Fruit fly (Drosophila melanogaster): ENCODE measurements around the gene CG32365.

CG32365 gene

DNA sequence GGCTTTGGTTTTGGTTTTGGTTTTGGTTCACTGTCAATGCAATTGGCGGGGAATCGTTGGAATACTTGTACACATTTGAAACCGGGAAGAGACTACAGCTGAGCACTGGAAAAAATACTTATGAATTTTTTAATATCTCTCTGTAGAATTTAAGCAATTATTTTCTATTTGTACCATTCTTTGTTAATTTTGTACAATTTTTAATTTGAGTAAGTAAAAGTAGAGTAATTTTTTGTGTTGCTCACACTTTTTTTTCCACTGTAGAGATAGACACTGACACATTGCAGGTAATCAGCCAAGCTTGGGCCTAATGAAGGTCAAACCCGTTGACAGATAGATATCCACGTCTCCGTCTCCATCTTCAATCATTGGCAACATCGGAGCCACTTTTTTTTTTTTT lies 14.5 kb downstream of the CG32365 start (continued):
- no peak for TF ChIP-seq CG4707 (GFP tag; optimal IDR thresholded peaks at IDR 0.05)
- peak; percentile 52; the same call in 1 of the 3 replicates for TF ChIP-seq CG11695 (GFP tag; IDR thresholded peaks at IDR 0.05)
- no peak for TF ChIP-seq Gsc (GFP tag; IDR thresholded peaks at IDR 0.05)
- no peak for TF ChIP-seq Rx (GFP tag; IDR thresholded peaks at IDR 0.05)
- TF ChIP-seq CG31224 (GFP tag; IDR thresholded peaks at IDR 0.05), result no peak
- no peak for TF ChIP-seq CG33557 (GFP tag; optimal IDR thresholded peaks at IDR 0.05)
- TF ChIP-seq pros (GFP tag; optimal IDR thresholded peaks at IDR 0.05), result no peak
- TF ChIP-seq CG12942 (GFP tag; optimal IDR thresholded peaks at IDR 0.05), result no peak
- peak; percentile 60; the same call in 1 of the 3 replicates for TF ChIP-seq so (GFP tag; IDR thresholded peaks at IDR 0.05)
- TF ChIP-seq CG3065 (GFP tag; optimal IDR thresholded peaks at IDR 0.05), result no peak
- TF ChIP-seq tna (GFP tag; IDR thresholded peaks at IDR 0.05; ENCODE audit: partially characterized antibody), result no peak
- peak in 1 of 2 experiments; percentile 20 for TF ChIP-seq chif (GFP tag; optimal IDR thresholded peaks at IDR 0.05)
- TF ChIP-seq CG9932 (GFP tag; IDR thresholded peaks at IDR 0.05), result no peak
- TF ChIP-seq nerfin-1 (tag; optimal IDR thresholded peaks at IDR 0.05), result no peak
- no peak for TF ChIP-seq CG13894 (tag; optimal IDR thresholded peaks at IDR 0.05)
- no peak for TF ChIP-seq Hsf (GFP tag; optimal IDR thresholded peaks at IDR 0.05)
- no peak for TF ChIP-seq CG6654 (GFP tag; optimal IDR thresholded peaks at IDR 0.05)
- no peak for TF ChIP-seq Rfx (GFP tag; IDR thresholded peaks at IDR 0.05)
- no peak for TF ChIP-seq CG9817 (tag; optimal IDR thresholded peaks at IDR 0.05)
- TF ChIP-seq z (GFP tag; IDR thresholded peaks at IDR 0.05), result no peak
- no peak for TF ChIP-seq hbn (GFP tag; IDR thresholded peaks at IDR 0.05; ENCODE audit: partially characterized antibody)
- TF ChIP-seq CHES-1-like (GFP tag; optimal IDR thresholded peaks at IDR 0.05), result no peak
- TF ChIP-seq seq (GFP tag; IDR thresholded peaks at IDR 0.05), result 0 out of 2 replicates have a peak, but pooled peaks have one; percentile 16
- 0 out of 2 replicates have a peak, but pooled peaks have one; percentile 40 for TF ChIP-seq CG31441 (GFP tag; IDR thresholded peaks at IDR 0.05)
- peak; percentile 57; the same call in 1 of the 2 replicates for TF ChIP-seq E2f1 (GFP tag; IDR thresholded peaks at IDR 0.05)
- peak; percentile 15 for TF ChIP-seq CG17829 (tag; optimal IDR thresholded peaks at IDR 0.05)
- TF ChIP-seq Antp (GFP tag; optimal IDR thresholded peaks at IDR 0.05), result no peak
- TF ChIP-seq CG15514 (GFP tag; optimal IDR thresholded peaks at IDR 0.05), result no peak
- no peak for TF ChIP-seq Bgb (GFP tag; IDR thresholded peaks at IDR 0.05; ENCODE audit: partially characterized antibody)
- no peak for TF ChIP-seq CG16813 (GFP tag; IDR thresholded peaks at IDR 0.05; ENCODE audit: partially characterized antibody)
- no peak for TF ChIP-seq CG13624 (GFP tag; optimal IDR thresholded peaks at IDR 0.05)
- TF ChIP-seq vfl (GFP tag; optimal IDR thresholded peaks at IDR 0.05), result no peak
- no peak for TF ChIP-seq crp (GFP tag; optimal IDR thresholded peaks at IDR 0.05)
- TF ChIP-seq Max (GFP tag; optimal IDR thresholded peaks at IDR 0.05), result no peak
- no peak for TF ChIP-seq CG7372 (GFP tag; IDR thresholded peaks at IDR 0.05)
- TF ChIP-seq Bdp1 (GFP tag; optimal IDR thresholded peaks at IDR 0.05), result no peak
- no peak for TF ChIP-seq Ets65A (GFP tag)
- no peak for TF ChIP-seq CG14710 (tag; optimal IDR thresholded peaks at IDR 0.05)
- TF ChIP-seq CG11504 (tag; optimal IDR thresholded peaks at IDR 0.05), result peak; percentile 48
- TF ChIP-seq Nf-YA (GFP tag; IDR thresholded peaks at IDR 0.05), result no peak
- no peak for TF ChIP-seq pum (GFP tag; optimal IDR thresholded peaks at IDR 0.05)
- no peak for TF ChIP-seq CG10209 (GFP tag; optimal IDR thresholded peaks at IDR 0.05)
- no peak for TF ChIP-seq fru (optimal IDR thresholded peaks at IDR 0.05)
- no peak for TF ChIP-seq en (GFP tag; optimal IDR thresholded peaks at IDR 0.05)
- no peak for TF ChIP-seq Dip2 (GFP tag; IDR thresholded peaks at IDR 0.05)
- no peak for TF ChIP-seq pita (GFP tag; optimal IDR thresholded peaks at IDR 0.05)
- no peak for TF ChIP-seq lov (optimal IDR thresholded peaks at IDR 0.05)
- no peak for TF ChIP-seq lov (GFP tag; IDR thresholded peaks at IDR 0.05)
- no peak for TF ChIP-seq repo (GFP tag; optimal IDR thresholded peaks at IDR 0.05)
- TF ChIP-seq tgo (GFP tag; IDR thresholded peaks at IDR 0.05), result peak; percentile 62; the same call in 2 of the 3 replicates
- TF ChIP-seq gcm (GFP tag; optimal IDR thresholded peaks at IDR 0.05), result no peak
- TF ChIP-seq ac (GFP tag; optimal IDR thresholded peaks at IDR 0.05), result no peak

Measured in whole organism, embryonic.